Worm (Caenorhabditis elegans) whole organism, L4/young adult: ENCODE results near the gene fbxa-28.

Experiments
- dao-5 ChIP-seq: sonication (generic microtip); optimal IDR thresholded peaks from 2 replicates; lab custom pipeline; 2016; ENCODE audit warnings: missing genotype, missing genetic modification characterization, moderate library complexity, missing compliant biosample characterization
- him-1 ChIP-seq: sonication (generic microtip); optimal IDR thresholded peaks from 2 replicates; lab custom pipeline; 2016; ENCODE audit warnings: missing genotype, missing genetic modification reagents, missing genetic modification characterization, missing compliant biosample characterization

- TF ChIP-seq him-1 (no peak), dao-5 (tag; lab: Kevin White, UChicago) (no peak)
These were observed 48.0 kb downstream of the fbxa-28 start, which contains the start of gene Y82E9BL.6 for ce11 chrIII:1345694-1346093.
